Worm (Caenorhabditis elegans): ENCODE data around the gene F40F11.3.

Gene F40F11.3

DNA sequence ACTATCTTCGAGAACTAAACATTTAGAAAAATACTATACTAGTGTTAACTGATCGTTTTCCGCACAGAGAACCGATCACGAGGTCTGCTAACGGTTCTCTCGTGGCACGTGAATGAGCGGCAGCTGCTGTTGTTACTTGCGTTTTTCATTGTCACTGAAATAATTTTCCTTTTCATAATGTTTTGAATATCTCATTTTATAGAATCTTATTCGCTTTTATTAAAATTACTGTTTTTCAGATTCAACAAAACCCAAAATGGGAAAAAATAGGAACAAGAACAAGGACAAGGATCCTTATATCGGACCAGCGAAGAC lies 42.6 kb upstream of the F40F11.3 start, which contains the start of gene F58B3.6 (continued):
- TF ChIP-seq egl-27 (tag; optimal IDR thresholded peaks at IDR 0.05) (no peak), tbx-2 (tag; optimal IDR thresholded peaks at IDR 0.05) (peak; percentile 16), ztf-11 (tag; optimal IDR thresholded peaks at IDR 0.05) (no peak), ceh-90 (tag; optimal IDR thresholded peaks at IDR 0.05) (no peak), nhr-77 (tag; optimal IDR thresholded peaks at IDR 0.05) (no peak), xbp-1 (tag; optimal IDR thresholded peaks at IDR 0.05) (peak; percentile 10), elt-3 (tag; optimal IDR thresholded peaks at IDR 0.05) (peak in 2 of 6 experiments; percentile 16 to 67), mdl-1 (tag; optimal IDR thresholded peaks at IDR 0.05) (peak in 1 of 2 experiments; percentile 91)

DNA sequence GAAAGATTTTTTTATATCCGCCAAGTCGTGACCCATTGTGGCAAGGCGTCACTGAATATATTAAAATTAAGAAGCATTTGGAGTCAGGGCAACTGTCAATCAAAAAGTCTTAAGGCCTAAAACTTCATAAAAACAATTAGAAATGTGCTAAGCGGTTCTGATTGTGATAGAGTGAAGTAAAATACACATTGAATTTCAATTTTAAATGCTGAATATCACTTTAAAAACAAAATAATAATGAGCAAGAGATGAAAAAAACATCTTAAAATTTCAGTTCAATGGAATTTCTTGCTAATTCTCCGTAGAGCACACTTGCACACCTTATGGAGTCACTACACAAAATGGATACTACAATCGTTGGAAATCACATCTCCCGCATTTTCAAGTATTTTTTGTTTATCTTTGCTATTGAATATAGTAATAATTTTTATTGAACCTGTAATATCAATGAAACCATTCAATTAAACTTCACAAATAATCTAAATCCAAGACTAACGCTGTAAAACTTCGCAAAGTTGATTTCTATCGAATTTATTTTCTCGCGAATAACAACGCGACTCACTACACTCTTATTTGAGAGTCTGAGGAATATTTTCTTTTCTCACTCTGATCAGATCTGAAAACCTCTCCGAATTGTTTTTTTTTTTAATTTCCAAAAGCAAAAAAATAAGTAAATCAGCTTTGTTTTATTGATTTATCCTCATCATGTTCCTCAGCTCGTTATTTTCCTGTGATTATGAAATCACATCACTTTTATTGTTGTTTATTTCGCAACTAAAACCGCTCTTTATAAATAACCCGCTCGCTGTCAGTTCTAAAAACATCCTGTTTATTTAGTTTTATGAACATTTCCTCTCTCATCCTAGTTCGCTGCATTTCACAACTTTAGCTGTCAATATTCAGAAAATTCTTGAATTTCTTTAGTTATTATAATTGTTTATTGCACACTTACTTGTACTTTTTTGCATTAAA lies 41.9 kb upstream of the F40F11.3 start, which contains the start of gene mars-1:
Gene mars-1 (minus strand): TSS at position 51 of the 972 bp plus-strand sequence.
- TF ChIP-seq nhr-77 (tag; optimal IDR thresholded peaks at IDR 0.05), result peak; percentile 74
- TF ChIP-seq blmp-1 (tag; optimal IDR thresholded peaks at IDR 0.05), result peak; percentile 12
- TF ChIP-seq ama-1 (optimal IDR thresholded peaks at IDR 0.05), result no peak
- no peak for TF ChIP-seq pqm-1 (tag; optimal IDR thresholded peaks at IDR 0.05)
- peak; percentile 72 for TF ChIP-seq rnt-1 (tag; optimal IDR thresholded peaks at IDR 0.05)
- TF ChIP-seq lir-3 (tag; optimal IDR thresholded peaks at IDR 0.05; ENCODE audit: poor library complexity), result peak; percentile 76
- peak; percentile 51 for TF ChIP-seq nhr-19 (GFP tag; conservative IDR thresholded peaks at IDR 0.05)
- TF ChIP-seq elt-3 (tag; optimal IDR thresholded peaks at IDR 0.05), result peak in 1 of 6 experiments; percentile 14
- peak; percentile 68 for TF ChIP-seq hpl-2 (GFP tag; optimal IDR thresholded peaks at IDR 0.05)
- no peak for TF ChIP-seq efl-3 (GFP tag; optimal IDR thresholded peaks at IDR 0.05)
- TF ChIP-seq ceh-90 (tag; optimal IDR thresholded peaks at IDR 0.05), result peak; percentile 45
- no peak for TF ChIP-seq mef-2 (tag; optimal IDR thresholded peaks at IDR 0.05)
- TF ChIP-seq C04F5.9 (tag; optimal IDR thresholded peaks at IDR 0.05), result peak; percentile 62
- no peak for TF ChIP-seq hlh-4 (tag; optimal IDR thresholded peaks at IDR 0.05)
- TF ChIP-seq unc-98 (GFP tag; IDR thresholded peaks at IDR 0.05), result peak; percentile 7; the same call in 1 of the 2 replicates
- no peak for TF ChIP-seq fos-1 (tag; optimal IDR thresholded peaks at IDR 0.05)
- TF ChIP-seq swsn-7 (tag; optimal IDR thresholded peaks at IDR 0.05), result peak; percentile 63
- peak; percentile 60; the same call in 1 of the 2 replicates for TF ChIP-seq ceh-88 (GFP tag; IDR thresholded peaks at IDR 0.05)
- no peak for TF ChIP-seq sup-37 (GFP tag; optimal IDR thresholded peaks at IDR 0.05)
- peak; percentile 66 to 84 for TF ChIP-seq lin-35 (GFP tag; optimal IDR thresholded peaks at IDR 0.05)
- TF ChIP-seq isw-1 (GFP tag; IDR thresholded peaks at IDR 0.05), result peak; percentile 80
- peak; percentile 60 for TF ChIP-seq jun-1 (tag; optimal IDR thresholded peaks at IDR 0.05)
- no peak for TF ChIP-seq hlh-17 (GFP tag; optimal IDR thresholded peaks at IDR 0.05; ENCODE audit: borderline replicate concordance)
- no peak for TF ChIP-seq zip-4 (GFP tag; optimal IDR thresholded peaks at IDR 0.05)
- peak; percentile 89 for TF ChIP-seq C16A3.4 (tag; optimal IDR thresholded peaks at IDR 0.05)
- peak; percentile 56 for TF ChIP-seq egl-13 (tag; optimal IDR thresholded peaks at IDR 0.05)
- peak; percentile 80 for TF ChIP-seq nhr-90 (tag; optimal IDR thresholded peaks at IDR 0.05; ENCODE audit: poor library complexity)
- no peak for TF ChIP-seq unc-62 (GFP tag; optimal IDR thresholded peaks at IDR 0.05)
- peak; percentile 77 for TF ChIP-seq xbp-1 (tag; optimal IDR thresholded peaks at IDR 0.05)
- no peak for TF ChIP-seq unc-30 (tag; optimal IDR thresholded peaks at IDR 0.05)
- TF ChIP-seq Y116A8C.19 (tag; optimal IDR thresholded peaks at IDR 0.05; ENCODE audit: borderline replicate concordance), result no peak
- peak; percentile 17 for TF ChIP-seq snpc-4 (tag; optimal IDR thresholded peaks at IDR 0.05)
- TF ChIP-seq lsy-2 (tag; optimal IDR thresholded peaks at IDR 0.05), result peak; percentile 65 to 88
- no peak for TF ChIP-seq nhr-84 (tag; optimal IDR thresholded peaks at IDR 0.05)
- TF ChIP-seq irx-1 (tag; optimal IDR thresholded peaks at IDR 0.05), result peak; percentile 64
- peak; percentile 84 for TF ChIP-seq mep-1 (tag; optimal IDR thresholded peaks at IDR 0.05)
- TF ChIP-seq ztf-4 (tag; optimal IDR thresholded peaks at IDR 0.05), result peak; percentile 4
- TF ChIP-seq aly-2 (tag; optimal IDR thresholded peaks at IDR 0.05), result peak; percentile 55
- peak in 1 of 2 experiments; percentile 60 for TF ChIP-seq ztf-11 (tag; optimal IDR thresholded peaks at IDR 0.05)
- peak; percentile 85 for TF ChIP-seq snu-23 (GFP tag; optimal IDR thresholded peaks at IDR 0.05)
- peak; percentile 40 for TF ChIP-seq sox-4 (tag; optimal IDR thresholded peaks at IDR 0.05)
- peak; percentile 19 for TF ChIP-seq F16B12.6 (tag; optimal IDR thresholded peaks at IDR 0.05)
- no peak for TF ChIP-seq fkh-4 (tag; optimal IDR thresholded peaks at IDR 0.05; ENCODE audit: borderline replicate concordance)
- TF ChIP-seq ceh-82 (tag; optimal IDR thresholded peaks at IDR 0.05), result peak; percentile 12 to 53 (median 49)
- TF ChIP-seq dpl-1 (GFP tag; optimal IDR thresholded peaks at IDR 0.05), result peak; percentile 53 to 63 (median 61)

Data from whole organism, L1 larva.